ENCODE assay signal across 2 worm cellular contexts in genomic region chrV:16249105-16249504, ce11.
A peak's percentile ranks its signal among the peaks of the same experiment; 100 is the strongest.
TF ChIP-seq lines count a peak whose summit lies in the region.

No protein-coding gene starts in this region.

TF ChIP-seq in whole organism, late embryonic, 69 proteins besides CTCF, POLR2A, EP300 and RAD21:
- TF ChIP-seq rnt-1 (tag; optimal IDR thresholded peaks at IDR 0.05; lab: Kevin White, UChicago) = peak; percentile 76
- no peak for TF ChIP-seq tbx-2 (tag; optimal IDR thresholded peaks at IDR 0.05; lab: Kevin White, UChicago)
TF ChIP-seq in whole organism, late embryonic: peak in this region for 1.

TF ChIP-seq in whole organism, mixed stage, embryonic, 35 proteins besides CTCF, POLR2A, EP300 and RAD21:
- TF ChIP-seq elt-1 (tag; optimal IDR thresholded peaks at IDR 0.05; lab: Kevin White, UChicago; ENCODE audit: borderline replicate concordance, insufficient read depth) (peak; percentile 52), unc-62 (GFP tag; optimal IDR thresholded peaks at IDR 0.05; lab: Kevin White, UChicago) (no peak)
